Worm (Caenorhabditis elegans) whole organism, midembryonic: ENCODE measurements around the gene eat-20.

Experiments used
- cog-1 ChIP-seq: sonication (generic microtip); optimal IDR thresholded peaks from 2 replicates; lab custom pipeline; 2016; ENCODE audit warnings: missing genetic modification characterization, missing compliant biosample characterization
- flt-1 ChIP-seq: fragments of 200-800 bp; sonication (Bioruptor generic); IDR thresholded peaks from 2 replicates; pipeline ENCODE4 v1.3.6; 2022; ENCODE audit warnings: missing genetic modification characterization, missing compliant biosample characterization
- ztf-23 ChIP-seq: fragments of 200-800 bp; sonication (Bioruptor generic); IDR thresholded peaks from 2 replicates; pipeline ENCODE4 v1.3.6; 2022; ENCODE audit warnings: missing genetic modification reagents, missing genetic modification characterization, missing compliant biosample characterization

DNA sequence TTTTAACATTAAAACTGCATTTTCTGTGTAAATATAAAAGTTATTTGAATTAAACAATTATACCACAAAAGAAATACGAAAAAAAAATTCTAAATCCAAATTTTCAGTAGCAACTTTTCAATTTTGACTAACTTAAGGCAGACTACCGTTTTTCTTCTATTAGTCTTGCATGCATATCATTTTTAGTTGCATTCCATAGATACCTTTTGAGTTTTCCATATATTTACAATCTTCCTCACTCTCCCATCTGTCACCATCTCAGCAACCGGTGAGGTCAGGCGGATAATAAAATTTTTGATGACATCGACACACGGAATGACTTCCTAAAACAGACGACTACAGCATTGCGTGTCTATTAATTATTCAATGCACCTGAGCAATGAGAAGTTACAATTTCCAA is 31.1 kb upstream of the eat-20 start, which contains the start of gene gcy-36:
- TF ChIP-seq flt-1 (GFP tag; lab: Robert Waterston, UW) (no peak), cog-1 (tag; lab: Kevin White, UChicago) (no peak), ztf-23 (GFP tag; lab: Robert Waterston, UW) (no peak)
